Fruit fly (Drosophila melanogaster): ENCODE measurements around the gene Ibf1.

Gene Ibf1

DNA sequence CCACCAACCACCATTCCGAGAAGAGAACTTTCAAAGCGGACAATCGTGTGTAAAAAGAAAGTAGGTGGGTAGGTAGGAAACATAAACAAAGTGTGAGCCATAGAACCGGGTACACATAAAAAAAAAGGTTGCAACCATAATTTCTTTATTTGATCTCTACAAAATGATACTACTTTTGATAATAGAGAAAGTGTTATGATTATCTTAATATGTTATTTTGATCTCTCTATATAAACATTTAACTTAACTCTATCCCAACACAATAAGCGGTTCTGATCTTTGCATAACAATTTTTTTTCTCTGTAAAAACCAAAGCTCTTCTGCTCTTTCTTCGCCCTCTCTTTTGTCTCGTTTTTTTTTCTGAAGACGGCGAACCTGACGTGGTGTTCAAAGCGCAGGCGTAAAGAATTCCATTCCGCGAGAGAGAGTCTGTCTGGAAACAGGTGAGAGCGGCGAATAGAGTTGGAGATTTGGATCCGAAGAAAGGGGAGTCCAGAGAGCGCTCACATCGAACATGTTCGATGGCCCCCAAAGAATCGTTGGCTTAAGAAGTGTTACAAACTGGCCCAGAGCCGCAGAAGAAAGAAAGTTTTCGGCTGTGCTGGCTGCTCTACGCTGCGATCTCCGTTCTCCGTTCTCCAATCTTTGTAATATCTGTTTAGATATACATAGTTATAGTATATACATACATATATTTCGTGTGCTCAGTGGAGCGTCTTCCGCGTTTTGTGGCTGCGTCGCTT is 11.7 kb upstream of the Ibf1 start (continued):
- TF ChIP-seq CG1603 (tag; optimal IDR thresholded peaks at IDR 0.05) (peak; percentile 51), CG15269 (tag; optimal IDR thresholded peaks at IDR 0.05) (peak; percentile 51), nmo (GFP tag; optimal IDR thresholded peaks at IDR 0.05) (peak; percentile 69), bab2 (GFP tag; optimal IDR thresholded peaks at IDR 0.05) (peak; percentile 38), mld (GFP tag; IDR thresholded peaks at IDR 0.05; ENCODE audit: partially characterized antibody) (no peak), CG32767 (GFP tag; IDR thresholded peaks at IDR 0.05) (peak; percentile 63; the same call in 1 of the 2 replicates), cas (GFP tag; IDR thresholded peaks at IDR 0.05) (no peak), br (optimal IDR thresholded peaks at IDR 0.05) (no peak), hb (GFP tag; IDR thresholded peaks at IDR 0.05; ENCODE audit: partially characterized antibody) (no peak), CG14667 (GFP tag; IDR thresholded peaks at IDR 0.05) (no peak), Sry-δ (GFP tag; optimal IDR thresholded peaks at IDR 0.05) (no peak), C15 (GFP tag; IDR thresholded peaks at IDR 0.05) (no peak), repo (GFP tag; optimal IDR thresholded peaks at IDR 0.05) (no peak), lmd (GFP tag; IDR thresholded peaks at IDR 0.05) (0 out of 2 replicates have a peak, but pooled peaks have one; percentile 6), hkb (optimal IDR thresholded peaks at IDR 0.05) (no peak), hkb (GFP tag; IDR thresholded peaks at IDR 0.05) (peak; percentile 61; the same call in 1 of the 2 replicates), sima (GFP tag; optimal IDR thresholded peaks at IDR 0.05) (no peak), klu (GFP tag; IDR thresholded peaks at IDR 0.05) (no peak), run (tag; optimal IDR thresholded peaks at IDR 0.05) (no peak), CG1647 (GFP tag; optimal IDR thresholded peaks at IDR 0.05) (no peak), row (GFP tag; IDR thresholded peaks at IDR 0.05) (peak; percentile 77), Atf6 (GFP tag; IDR thresholded peaks at IDR 0.05) (peak; percentile 53; the same call in 1 of the 2 replicates), dimm (GFP tag; IDR thresholded peaks at IDR 0.05) (no peak), Elba2 (GFP tag; optimal IDR thresholded peaks at IDR 0.05) (no peak), Dip3 (GFP tag; optimal IDR thresholded peaks at IDR 0.05) (peak; percentile 13), tin (GFP tag; optimal IDR thresholded peaks at IDR 0.05) (peak; percentile 68)

DNA sequence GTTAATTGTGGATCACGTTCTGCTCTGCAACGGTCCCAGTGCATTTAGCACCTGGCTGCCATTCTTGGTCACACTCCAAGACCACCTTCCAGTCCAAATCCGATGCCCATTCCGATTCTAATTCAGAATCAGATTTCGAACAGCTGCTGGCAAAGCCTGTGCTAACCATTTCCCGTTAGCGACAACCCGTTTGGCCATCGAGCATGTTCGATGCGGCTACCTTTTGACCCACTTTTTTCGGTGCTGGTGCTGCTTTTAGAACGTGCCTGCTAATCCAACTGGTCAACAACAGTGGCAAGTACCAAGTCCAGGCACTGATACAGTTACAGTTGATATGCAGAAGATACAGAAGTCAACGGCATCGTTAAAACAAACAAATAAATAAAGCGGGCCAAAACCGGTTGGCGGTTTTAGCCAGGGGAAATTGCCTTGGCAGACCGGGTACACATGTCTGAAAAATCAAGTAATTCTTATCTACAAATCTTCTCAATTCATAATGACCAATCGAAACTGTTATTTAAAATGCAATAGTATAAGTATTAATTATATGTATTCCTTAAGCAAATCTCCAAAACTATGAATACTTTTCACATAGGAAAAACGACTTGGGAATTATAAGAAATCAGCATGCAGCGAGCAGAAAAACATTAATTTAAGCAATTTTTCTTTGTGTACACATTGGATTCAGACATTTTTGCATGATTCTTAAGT is 9.6 kb upstream of the Ibf1 start:
- peak; percentile 95 for TF ChIP-seq CG5180 (GFP tag; optimal IDR thresholded peaks at IDR 0.05)
- TF ChIP-seq nerfin-2 (GFP tag; IDR thresholded peaks at IDR 0.05; ENCODE audit: partially characterized antibody), result 0 out of 2 replicates have a peak, but pooled peaks have one; percentile 31
- TF ChIP-seq CG31365 (tag; optimal IDR thresholded peaks at IDR 0.05), result no peak
- peak in 1 of 2 experiments; percentile 74 for TF ChIP-seq tll (GFP tag; optimal IDR thresholded peaks at IDR 0.05)
- TF ChIP-seq CG6854 (GFP tag; optimal IDR thresholded peaks at IDR 0.05), result no peak
- TF ChIP-seq CG10321 (GFP tag; IDR thresholded peaks at IDR 0.05), result 0 out of 2 replicates have a peak, but pooled peaks have one; percentile 19
- 0 out of 4 replicates have a peak, but pooled peaks have one; percentile 37 for TF ChIP-seq chinmo (GFP tag; IDR thresholded peaks at IDR 0.05; ENCODE audit: partially characterized antibody)
- TF ChIP-seq lbe (GFP tag; optimal IDR thresholded peaks at IDR 0.05), result peak; percentile 15
- TF ChIP-seq kni (GFP tag; optimal IDR thresholded peaks at IDR 0.05), result peak; percentile 40

DNA sequence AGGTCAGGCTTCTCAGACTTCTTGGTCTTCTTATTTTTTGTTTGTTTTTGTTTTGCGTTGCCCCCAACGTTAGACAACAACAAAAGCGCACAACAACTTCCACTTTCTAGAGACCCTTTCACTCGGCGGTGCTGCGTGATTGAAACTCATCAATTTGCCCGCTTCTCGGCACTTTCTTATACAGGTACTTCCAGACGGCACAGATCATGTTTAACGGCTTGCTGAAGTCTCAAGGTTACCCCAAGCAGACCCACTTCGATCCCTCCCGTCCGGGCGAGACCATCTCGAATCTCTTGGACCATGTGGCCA is 9.1 kb upstream of the Ibf1 start:
- no peak for TF ChIP-seq CG32772 (GFP tag; IDR thresholded peaks at IDR 0.05)
- TF ChIP-seq dm (GFP tag; optimal IDR thresholded peaks at IDR 0.05), result no peak
- TF ChIP-seq ara (GFP tag; IDR thresholded peaks at IDR 0.05), result 0 out of 2 replicates have a peak, but pooled peaks have one; percentile 21
- no peak for TF ChIP-seq CG17802 (tag; optimal IDR thresholded peaks at IDR 0.05)
- TF ChIP-seq Blimp-1 (GFP tag; optimal IDR thresholded peaks at IDR 0.05), result peak; percentile 81
- TF ChIP-seq fd64A (GFP tag; optimal IDR thresholded peaks at IDR 0.05), result no peak
